Fruit fly (Drosophila melanogaster) ovary, adult (tissue): ENCODE measurements around the gene CG14570.
A peak's percentile ranks its signal among the peaks of the same experiment; 100 is the strongest.

Experiments used
- CG17801 ChIP-seq: fragments of 200-800 bp; optimal IDR thresholded peaks from 2 replicates; lab custom pipeline; 2019; ENCODE audit warnings: missing biosample characterization, mild to moderate bottlenecking, missing genetic modification characterization, moderate library complexity; ENCODE audit not compliant: partially characterized antibody

The CG14570 gene

dm6 chr3L:21679687-21680086, 50.6 kb downstream of the CG14570 start, which contains the start of the genes Als2 and CG11248:
TSS of gene Als2 (minus strand) at chr3L:21679755.
TSS of gene CG11248 (plus strand) at chr3L:21680050.
- TF ChIP-seq CG17801 (GFP tag; lab: Kevin White, UChicago): peak; percentile 60
